Worm (Caenorhabditis elegans) whole organism, L4 larva: ENCODE results near the gene aqp-5.

Experiments
- D1046.2 ChIP-seq: fragments of 200-800 bp; sonication (Bioruptor generic); IDR thresholded peaks from 2 replicates; pipeline ENCODE4 v1.3.6; 2022; ENCODE audit warnings: missing genetic modification characterization, missing compliant biosample characterization
- Y105C5A.15 ChIP-seq: fragments of 200-800 bp; sonication (Bioruptor generic); IDR thresholded peaks from 2 replicates; pipeline ENCODE4 v1.3.6; 2022; ENCODE audit warnings: missing genetic modification characterization, missing compliant biosample characterization
- Y48G9A.11 ChIP-seq: fragments of 200-800 bp; sonication (Bioruptor generic); IDR thresholded peaks from 2 replicates; pipeline ENCODE4 v1.3.6; 2022; ENCODE audit warnings: missing genetic modification reagents, missing genetic modification characterization, missing compliant biosample characterization
- Y75B8A.6 ChIP-seq: fragments of 200-800 bp; sonication (Bioruptor generic); IDR thresholded peaks from 2 replicates; pipeline ENCODE4 v1.3.6; 2022; ENCODE audit warnings: missing genetic modification reagents, missing genetic modification characterization, missing compliant biosample characterization
- ZK337.2 ChIP-seq: fragments of 200-800 bp; sonication (Bioruptor generic); IDR thresholded peaks from 2 replicates; pipeline ENCODE4 v1.3.6; 2022; ENCODE audit warnings: missing genetic modification reagents, missing genetic modification characterization, missing compliant biosample characterization
- aly-2 ChIP-seq: sonication (generic microtip); optimal IDR thresholded peaks from 2 replicates; lab custom pipeline; 2018; ENCODE audit warnings: missing biosample characterization, missing genetic modification characterization
- ceh-20 ChIP-seq: fragments of 200-800 bp; sonication (Bioruptor generic); IDR thresholded peaks from 2 replicates; pipeline ENCODE4 v1.3.6; 2022; ENCODE audit warnings: missing genetic modification reagents, missing genetic modification characterization, missing compliant biosample characterization
- ceh-32 ChIP-seq: sonication (generic microtip); optimal IDR thresholded peaks from 2 replicates; lab custom pipeline; 2016; ENCODE audit warnings: mild to moderate bottlenecking, missing genetic modification characterization, missing compliant biosample characterization; ENCODE audit not compliant: poor library complexity
- ceh-62 ChIP-seq: sonication (generic microtip); optimal IDR thresholded peaks from 2 replicates; lab custom pipeline; 2017; ENCODE audit warnings: missing biosample characterization, missing genetic modification characterization
- cey-2 ChIP-seq: sonication (generic microtip); optimal IDR thresholded peaks from 3 replicates; lab custom pipeline; 2017; ENCODE audit warnings: missing genetic modification characterization, mild to moderate bottlenecking, missing compliant biosample characterization, antibody characterized with exemption, borderline replicate concordance; ENCODE audit not compliant: insufficient read depth
- ctbp-1 ChIP-seq: fragments of 200-800 bp; sonication (Bioruptor generic); IDR thresholded peaks from 2 replicates; pipeline ENCODE4 v1.3.6; 2022; ENCODE audit warnings: missing genetic modification reagents, missing genetic modification characterization, missing compliant biosample characterization
- daf-16 ChIP-seq, 3 experiments: sonication (generic microtip); optimal IDR thresholded peaks; 2 replicates each; lab custom pipeline; 2016 to 2017; ENCODE audit warnings: missing genetic modification characterization in 3 of 3, missing genetic modification reagents in 3 of 3, mild to moderate bottlenecking in 2 of 3, missing compliant biosample characterization in 2 of 3, missing biosample characterization in 1 of 3, moderate library complexity in 1 of 3
- dmd-6 ChIP-seq: fragments of 200-800 bp; sonication (Bioruptor generic); IDR thresholded peaks from 2 replicates; pipeline ENCODE4 v1.3.6; 2022; ENCODE audit warnings: missing genetic modification reagents, missing genetic modification characterization, missing compliant biosample characterization
- dmd-8 ChIP-seq: fragments of 200-800 bp; sonication (Bioruptor generic); IDR thresholded peaks from 2 replicates; pipeline ENCODE4 v1.3.6; 2022; ENCODE audit warnings: missing genetic modification characterization, missing compliant biosample characterization
- dmd-9 ChIP-seq: fragments of 200-800 bp; sonication (Bioruptor generic); IDR thresholded peaks from 2 replicates; pipeline ENCODE4 v1.3.6; 2022; ENCODE audit warnings: missing genetic modification reagents, missing genetic modification characterization, missing compliant biosample characterization
- duxl-1 ChIP-seq: sonication (generic microtip); optimal IDR thresholded peaks from 2 replicates; lab custom pipeline; 2016; ENCODE audit warnings: mild to moderate bottlenecking, missing genetic modification characterization, moderate library complexity, missing compliant biosample characterization; ENCODE audit not compliant: poor library complexity
- dve-1 ChIP-seq: sonication (generic microtip); optimal IDR thresholded peaks from 2 replicates; lab custom pipeline; 2017; ENCODE audit warnings: antibody characterized with exemption, mild to moderate bottlenecking, missing genetic modification characterization, missing compliant biosample characterization; ENCODE audit not compliant: insufficient read depth
- egl-43 ChIP-seq: fragments of 200-800 bp; sonication (Bioruptor generic); IDR thresholded peaks from 2 replicates; pipeline ENCODE4 v1.3.6; 2022; ENCODE audit warnings: missing genetic modification reagents, missing genetic modification characterization, missing compliant biosample characterization
- fos-1 ChIP-seq: fragments of 150-350 bp; optimal IDR thresholded peaks from 2 replicates; lab custom pipeline; 2014; ENCODE audit warnings: missing biosample characterization, missing genetic modification characterization
- gei-8 ChIP-seq: fragments of 200-800 bp; sonication (Bioruptor generic); optimal IDR thresholded peaks from 2 replicates; lab custom pipeline; 2018; ENCODE audit warnings: mild to moderate bottlenecking, missing genetic modification characterization, missing compliant biosample characterization
- hif-1 ChIP-seq, 2 experiments: sonication (generic microtip); optimal IDR thresholded peaks; 2 replicates each; lab custom pipeline; 2016 to 2017; ENCODE audit warnings: missing compliant biosample characterization in 2 of 2, missing genetic modification characterization in 2 of 2, missing genetic modification reagents in 2 of 2, missing genotype in 2 of 2, mild to moderate bottlenecking in 1 of 2
- hmg-1.1 ChIP-seq: fragments of 200-800 bp; sonication (Bioruptor generic); IDR thresholded peaks from 2 replicates; pipeline ENCODE4 v1.3.6; 2022; ENCODE audit warnings: missing genetic modification reagents, missing genetic modification characterization, missing compliant biosample characterization
- lin-13 ChIP-seq: fragments of 150-350 bp; optimal IDR thresholded peaks from 2 replicates; lab custom pipeline; 2014; ENCODE audit warnings: missing biosample characterization, missing genetic modification reagents, missing genetic modification characterization
- lin-38 ChIP-seq: fragments of 200-800 bp; sonication (Bioruptor generic); IDR thresholded peaks from 2 replicates; pipeline ENCODE4 v1.3.6; 2022; ENCODE audit warnings: missing genetic modification reagents, missing genetic modification characterization, missing compliant biosample characterization
- lin-39 ChIP-seq: fragments of 150-350 bp; optimal IDR thresholded peaks from 2 replicates; lab custom pipeline; 2014; ENCODE audit warnings: missing biosample characterization, missing genetic modification reagents, missing genetic modification characterization
- lsy-2 ChIP-seq, 2 experiments: fragments of 150-350 bp in 1 of 2; sonication (generic microtip) in 1 of 2; optimal IDR thresholded peaks; 2 replicates each; lab custom pipeline; 2014 to 2017; ENCODE audit warnings: missing biosample characterization in 2 of 2, missing genetic modification characterization in 2 of 2
- madf-9 ChIP-seq: fragments of 200-800 bp; sonication (Bioruptor generic); conservative IDR thresholded peaks from 2 replicates; pipeline ENCODE4 v1.3.6; 2022; ENCODE audit warnings: missing genetic modification reagents, missing genetic modification characterization, missing compliant biosample characterization
- mdt-29 ChIP-seq: fragments of 200-800 bp; sonication (Bioruptor generic); IDR thresholded peaks from 2 replicates; pipeline ENCODE4 v1.3.6; 2022; ENCODE audit warnings: missing genetic modification reagents, missing genetic modification characterization, missing compliant biosample characterization
- mep-1 ChIP-seq: fragments of 150-350 bp; sonication (generic microtip); optimal IDR thresholded peaks from 3 replicates; lab custom pipeline; 2014; ENCODE audit warnings: missing biosample characterization, missing genetic modification characterization
- mes-2 ChIP-seq: sonication (generic microtip); optimal IDR thresholded peaks from 2 replicates; lab custom pipeline; 2016; ENCODE audit warnings: missing genotype, mild to moderate bottlenecking, missing genetic modification characterization, missing compliant biosample characterization; ENCODE audit not compliant: poor library complexity, severe bottlenecking
- mxl-2 ChIP-seq: fragments of 200-800 bp; sonication (Bioruptor generic); conservative IDR thresholded peaks from 2 replicates; pipeline ENCODE4 v1.3.6; 2022; ENCODE audit warnings: missing genetic modification reagents, missing genetic modification characterization, missing compliant biosample characterization
- mxl-3 ChIP-seq: fragments of 200-800 bp; sonication (Bioruptor generic); optimal IDR thresholded peaks from 2 replicates; lab custom pipeline; 2018; ENCODE audit warnings: mild to moderate bottlenecking, missing genetic modification characterization, missing compliant biosample characterization
- nhr-11 ChIP-seq: fragments of 150-350 bp; optimal IDR thresholded peaks from 2 replicates; lab custom pipeline; 2014; ENCODE audit warnings: missing biosample characterization, missing genetic modification characterization
- nhr-48 ChIP-seq: sonication (generic microtip); optimal IDR thresholded peaks from 2 replicates; lab custom pipeline; 2016; ENCODE audit warnings: mild to moderate bottlenecking, missing genetic modification characterization, missing compliant biosample characterization
- nhr-6 ChIP-seq: fragments of 150-350 bp; optimal IDR thresholded peaks from 2 replicates; lab custom pipeline; 2014; ENCODE audit warnings: missing biosample characterization, missing genetic modification characterization
- pha-4 ChIP-seq, 2 experiments: fragments of 150-350 bp in 1 of 2; fragments of 200-800 bp in 1 of 2; sonication (Bioruptor generic) in 1 of 2; IDR thresholded peaks in 1 of 2; optimal IDR thresholded peaks in 1 of 2; 2 replicates each; pipeline versions ENCODE4 v1.3.6 to Lab custom; 2014 to 2022; ENCODE audit warnings: missing genetic modification characterization in 2 of 2, missing genetic modification reagents in 2 of 2, missing biosample characterization in 1 of 2, missing compliant biosample characterization in 1 of 2
- rbr-2 ChIP-seq: sonication (generic microtip); optimal IDR thresholded peaks from 2 replicates; lab custom pipeline; 2016; ENCODE audit warnings: missing genotype, missing genetic modification characterization, missing compliant biosample characterization
- snpc-4 ChIP-seq: fragments of 150-350 bp; optimal IDR thresholded peaks from 2 replicates; lab custom pipeline; 2014; ENCODE audit warnings: missing biosample characterization, missing genetic modification characterization
- tra-1 ChIP-seq: fragments of 200-800 bp; sonication (Bioruptor generic); IDR thresholded peaks from 2 replicates; pipeline ENCODE4 v1.3.6; 2022; ENCODE audit warnings: missing genetic modification reagents, missing genetic modification characterization, missing compliant biosample characterization
- unc-130 ChIP-seq: sonication (generic microtip); optimal IDR thresholded peaks from 2 replicates; lab custom pipeline; 2016; ENCODE audit warnings: missing genetic modification reagents, missing genetic modification characterization, missing compliant biosample characterization
- unc-62 ChIP-seq, 3 experiments: fragments of 150-350 bp in 1 of 3; sonication (generic microtip); optimal IDR thresholded peaks in 2 of 3; peaks in 1 of 3; 1 replicate in 1 of 3; 2 replicates in 2 of 3; lab custom pipeline; 2014 to 2017; ENCODE audit warnings: missing biosample characterization in 3 of 3, missing genetic modification characterization in 3 of 3, missing genetic modification reagents in 3 of 3, missing genotype in 1 of 3
- zfp-2 ChIP-seq: sonication (generic microtip); optimal IDR thresholded peaks from 2 replicates; lab custom pipeline; 2016; ENCODE audit warnings: mild to moderate bottlenecking, missing genetic modification characterization, missing compliant biosample characterization
- zfp-3 ChIP-seq: fragments of 200-800 bp; sonication (Bioruptor generic); conservative IDR thresholded peaks from 2 replicates; pipeline ENCODE4 v1.3.6; 2022; ENCODE audit warnings: missing genetic modification reagents, missing genetic modification characterization, missing compliant biosample characterization
- zip-2 ChIP-seq: fragments of 150-350 bp; optimal IDR thresholded peaks from 2 replicates; lab custom pipeline; 2014; ENCODE audit warnings: missing biosample characterization, missing genetic modification characterization
- ztf-11 ChIP-seq: fragments of 150-350 bp; optimal IDR thresholded peaks from 2 replicates; lab custom pipeline; 2014; ENCODE audit warnings: missing biosample characterization, missing genetic modification characterization

The aqp-5 gene

ce11 chrV:10525902-10526301 lies 34.4 kb downstream of the aqp-5 start, which contains the start of the genes C35A5.8 and hda-11 (continued):
- TF ChIP-seq Y75B8A.6 (GFP tag; lab: Robert Waterston, UW) (no peak), daf-16 (GFP tag; optimal IDR thresholded peaks at IDR 0.05; lab: Kevin White, UChicago) (no peak), daf-16 (tag; optimal IDR thresholded peaks at IDR 0.05; lab: Kevin White, UChicago) (no peak), nhr-11 (tag; lab: Kevin White, UChicago) (no peak), pha-4 (GFP tag; IDR thresholded peaks at IDR 0.05; lab: Robert Waterston, UW) (no peak; the same call in 1 of the 2 replicates), pha-4 (tag; optimal IDR thresholded peaks at IDR 0.05; lab: Kevin White, UChicago) (no peak), zip-2 (tag; lab: Kevin White, UChicago) (no peak), Y48G9A.11 (peak; percentile 48), egl-43 (GFP tag; lab: Robert Waterston, UW) (no peak), unc-62 (GFP tag; optimal IDR thresholded peaks at IDR 0.05 in 1 of 2; lab: Kevin White, UChicago) (peak in 1 of 2 experiments; percentile 92), unc-62 (tag; optimal IDR thresholded peaks at IDR 0.05; lab: Kevin White, UChicago) (no peak), mxl-2 (0 out of 2 replicates have a peak, but pooled peaks have one; percentile 27), unc-130 (GFP tag; lab: Kevin White, UChicago) (peak; percentile 74), lin-39 (tag; lab: Kevin White, UChicago) (no peak), rbr-2 (tag; lab: Kevin White, UChicago) (peak; percentile 48), nhr-48 (tag; lab: Kevin White, UChicago) (peak; percentile 31), gei-8 (GFP tag; lab: Kevin White, UChicago) (no peak), ctbp-1 (no peak), hmg-1.1 (GFP tag; lab: Robert Waterston, UW) (peak; percentile 44; the same call in 1 of the 2 replicates), mxl-3 (peak; percentile 31), cey-2 (tag; lab: Kevin White, UChicago) (no peak), hif-1 (tag; optimal IDR thresholded peaks at IDR 0.05; lab: Kevin White, UChicago) (peak in 1 of 2 experiments; percentile 89), madf-9 (GFP tag; lab: Robert Waterston, UW) (peak; percentile 78), mep-1 (tag; lab: Kevin White, UChicago) (no peak), dmd-9 (peak; percentile 89; the same call in 1 of the 2 replicates), mes-2 (tag; lab: Kevin White, UChicago) (peak; percentile 98), dmd-8 (no peak), tra-1 (GFP tag; lab: Robert Waterston, UW) (0 out of 2 replicates have a peak, but pooled peaks have one; percentile 50), ceh-32 (tag; lab: Kevin White, UChicago) (no peak), mdt-29 (GFP tag; lab: Robert Waterston, UW) (no peak), fos-1 (tag; lab: Kevin White, UChicago) (no peak), ztf-11 (tag; lab: Kevin White, UChicago) (no peak), dmd-6 (GFP tag; lab: Robert Waterston, UW) (peak; percentile 61), duxl-1 (tag; lab: Kevin White, UChicago) (peak; percentile 71), lin-38 (GFP tag; lab: Robert Waterston, UW) (peak; percentile 63), ceh-20 (GFP tag; lab: Robert Waterston, UW) (no peak), lsy-2 (tag; optimal IDR thresholded peaks at IDR 0.05; lab: Kevin White, UChicago) (peak in 1 of 2 experiments; percentile 78), ZK337.2 (GFP tag; lab: Robert Waterston, UW) (peak; percentile 89), ceh-62 (tag; lab: Kevin White, UChicago) (no peak), D1046.2 (0 out of 2 replicates have a peak, but pooled peaks have one; percentile 68), lin-13 (GFP tag; lab: Kevin White, UChicago) (no peak), Y105C5A.15 (GFP tag; lab: Robert Waterston, UW) (no peak), nhr-6 (tag; lab: Kevin White, UChicago) (peak; percentile 32), snpc-4 (tag; lab: Kevin White, UChicago) (no peak), zfp-3 (GFP tag; lab: Robert Waterston, UW) (peak; percentile 46; the same call in 1 of the 2 replicates), aly-2 (no peak), dve-1 (tag; lab: Kevin White, UChicago) (no peak), zfp-2 (no peak)
